Worm (Caenorhabditis elegans) whole organism, late embryonic: Measurements from ENCODE around the gene T25B2.2.

Source experiments
- C08G9.2 ChIP-seq: sonication (generic microtip); optimal IDR thresholded peaks from 2 replicates; lab custom pipeline; 2016; ENCODE audit warnings: mild to moderate bottlenecking, missing genetic modification characterization, moderate library complexity, missing compliant biosample characterization
- C38D4.7 ChIP-seq: fragments of 200-800 bp; sonication (Bioruptor generic); optimal IDR thresholded peaks from 2 replicates; lab custom pipeline; 2018; ENCODE audit warnings: mild to moderate bottlenecking, missing genetic modification characterization, moderate library complexity, missing compliant biosample characterization
- ama-1 ChIP-seq: fragments of 150-350 bp; optimal IDR thresholded peaks from 2 replicates; lab custom pipeline; 2014
- ceh-31 ChIP-seq: sonication (generic microtip); optimal IDR thresholded peaks from 2 replicates; lab custom pipeline; 2016; ENCODE audit warnings: missing genetic modification characterization, missing compliant biosample characterization
- dmd-4 ChIP-seq: sonication (generic microtip); optimal IDR thresholded peaks from 2 replicates; lab custom pipeline; 2016; ENCODE audit warnings: borderline replicate concordance, missing genetic modification characterization, missing compliant biosample characterization
- dve-1 ChIP-seq: sonication (generic microtip); optimal IDR thresholded peaks from 2 replicates; lab custom pipeline; 2017; ENCODE audit warnings: antibody characterized with exemption, mild to moderate bottlenecking, missing genetic modification characterization, missing compliant biosample characterization
- lin-11 ChIP-seq: fragments of 200-800 bp; sonication (Bioruptor generic); optimal IDR thresholded peaks from 2 replicates; lab custom pipeline; 2018; ENCODE audit warnings: mild to moderate bottlenecking, missing genetic modification characterization, missing compliant biosample characterization
- nfya-1 ChIP-seq: sonication (generic microtip); optimal IDR thresholded peaks from 2 replicates; lab custom pipeline; 2017; ENCODE audit warnings: missing genetic modification characterization, mild to moderate bottlenecking, missing compliant biosample characterization, antibody characterized with exemption, moderate library complexity
- pha-4 ChIP-seq: fragments of 150-350 bp; optimal IDR thresholded peaks from 2 replicates; lab custom pipeline; 2018; ENCODE audit warnings: missing biosample characterization, missing genetic modification reagents, missing genetic modification characterization

- TF ChIP-seq C08G9.2 (tag; lab: Kevin White, UChicago) (no peak), ceh-31 (tag; lab: Kevin White, UChicago) (no peak), pha-4 (tag; lab: Kevin White, UChicago) (no peak), ama-1 (lab: Kevin White, UChicago) (no peak), C38D4.7 (GFP tag; lab: Kevin White, UChicago) (no peak), dve-1 (no peak), dmd-4 (tag; lab: Kevin White, UChicago) (no peak), nfya-1 (tag; lab: Kevin White, UChicago) (no peak), lin-11 (tag; lab: Kevin White, UChicago) (no peak)
Observed at ce11 chrX:6157411-6157916, 12.0 kb upstream of the T25B2.2 start.
